Fruit fly (Drosophila melanogaster) whole organism, embryonic: ENCODE results near the gene CG6415.

Experiments
- Antp ChIP-seq: fragments of 200-800 bp; sonication (Bioruptor generic); optimal IDR thresholded peaks from 3 replicates; lab custom pipeline; 2016; ENCODE audit warnings: missing biosample characterization, missing genetic modification characterization
- B-H1 ChIP-seq: fragments of 200-800 bp; sonication (Bioruptor generic); IDR thresholded peaks from 3 replicates; pipeline ENCODE4 v1.3.6; 2022; ENCODE audit warnings: missing biosample characterization, missing genetic modification characterization
- C15 ChIP-seq: fragments of 200-800 bp; sonication (Bioruptor generic); IDR thresholded peaks from 3 replicates; pipeline ENCODE4 v1.3.6; 2022; ENCODE audit warnings: missing biosample characterization, missing genetic modification characterization
- CG10321 ChIP-seq: fragments of 200-800 bp; sonication (Bioruptor generic); IDR thresholded peaks from 2 replicates; pipeline ENCODE4 v1.3.6; 2022; ENCODE audit warnings: missing biosample characterization, missing genetic modification characterization
- CG11093 ChIP-seq: fragments of 200-800 bp; sonication (Bioruptor generic); IDR thresholded peaks from 3 replicates; pipeline ENCODE4 v1.3.6; 2022; ENCODE audit warnings: missing biosample characterization, missing genetic modification characterization
- CG12071 ChIP-seq: fragments of 200-800 bp; sonication (Bioruptor generic); optimal IDR thresholded peaks from 3 replicates; lab custom pipeline; 2018; ENCODE audit warnings: missing biosample characterization, mild to moderate bottlenecking, missing genetic modification characterization
- CG12391 ChIP-seq: fragments of 200-800 bp; sonication (Bioruptor generic); optimal IDR thresholded peaks from 3 replicates; lab custom pipeline; 2018; ENCODE audit warnings: missing biosample characterization, mild to moderate bottlenecking, missing genetic modification characterization, moderate library complexity
- CG12942 ChIP-seq: fragments of 200-800 bp; sonication (Bioruptor generic); optimal IDR thresholded peaks from 3 replicates; lab custom pipeline; 2016; ENCODE audit warnings: missing biosample characterization, missing genetic modification characterization
- CG13296 ChIP-seq: fragments of 200-800 bp; sonication (Bioruptor generic); optimal IDR thresholded peaks from 3 replicates; lab custom pipeline; 2018; ENCODE audit warnings: missing biosample characterization, mild to moderate bottlenecking, missing genetic modification characterization
- CG14441 ChIP-seq: fragments of 200-800 bp; sonication (Bioruptor generic); IDR thresholded peaks from 2 replicates; pipeline ENCODE4 v1.3.6; 2022; ENCODE audit warnings: missing biosample characterization, missing genetic modification characterization
- CG14710 ChIP-seq: fragments of 200-800 bp; sonication (Bioruptor generic); optimal IDR thresholded peaks from 3 replicates; lab custom pipeline; 2019; ENCODE audit warnings: missing biosample characterization, mild to moderate bottlenecking, missing genetic modification characterization, moderate library complexity
- CG14860 ChIP-seq: fragments of 200-800 bp; sonication (Bioruptor generic); IDR thresholded peaks from 3 replicates; pipeline ENCODE4 v1.3.6; 2022; ENCODE audit warnings: missing biosample characterization, missing genetic modification characterization; ENCODE audit not compliant: partially characterized antibody
- CG15073 ChIP-seq: fragments of 200-800 bp; sonication (Bioruptor generic); optimal IDR thresholded peaks from 2 replicates; lab custom pipeline; 2016; ENCODE audit warnings: missing biosample characterization, missing genetic modification characterization
- CG17186 ChIP-seq: fragments of 200-800 bp; sonication (Bioruptor generic); optimal IDR thresholded peaks from 3 replicates; lab custom pipeline; 2017; ENCODE audit warnings: missing biosample characterization, missing genetic modification reagents, missing genetic modification characterization
- CG17912 ChIP-seq: fragments of 200-800 bp; sonication (Bioruptor generic); optimal IDR thresholded peaks from 2 replicates; lab custom pipeline; 2018; ENCODE audit warnings: missing biosample characterization, mild to moderate bottlenecking, missing genetic modification characterization
- CG1792 ChIP-seq: fragments of 200-800 bp; sonication (Bioruptor generic); optimal IDR thresholded peaks from 2 replicates; lab custom pipeline; 2016; ENCODE audit warnings: missing biosample characterization, missing genetic modification characterization
- CG18476 ChIP-seq: fragments of 200-800 bp; sonication (Bioruptor generic); optimal IDR thresholded peaks from 2 replicates; lab custom pipeline; 2016; ENCODE audit warnings: missing biosample characterization, mild to moderate bottlenecking, missing genetic modification characterization
- CG18764 ChIP-seq: fragments of 200-800 bp; sonication (Bioruptor generic); optimal IDR thresholded peaks from 3 replicates; lab custom pipeline; 2016; ENCODE audit warnings: missing biosample characterization, missing genetic modification characterization
- CG32772 ChIP-seq: fragments of 200-800 bp; sonication (Bioruptor generic); IDR thresholded peaks from 2 replicates; pipeline ENCODE4 v1.3.6; 2022; ENCODE audit warnings: missing biosample characterization, missing genetic modification characterization
- CG43689 ChIP-seq: fragments of 200-800 bp; sonication (Bioruptor generic); IDR thresholded peaks from 2 replicates; pipeline ENCODE4 v1.3.6; 2022; ENCODE audit warnings: missing biosample characterization, missing genetic modification characterization
- CG8089 ChIP-seq: fragments of 200-800 bp; sonication (Bioruptor generic); optimal IDR thresholded peaks from 3 replicates; lab custom pipeline; 2016; ENCODE audit warnings: missing biosample characterization, missing genetic modification characterization
- CG8290 ChIP-seq, 3 experiments: fragments of 200-800 bp; sonication (Bioruptor generic); optimal IDR thresholded peaks; 2 replicates each; lab custom pipeline; 2016 to 2019; ENCODE audit warnings: missing biosample characterization in 3 of 3, missing genetic modification characterization in 3 of 3, mild to moderate bottlenecking in 2 of 3, moderate library complexity in 1 of 3
- CG8478 ChIP-seq: fragments of >200 bp; optimal IDR thresholded peaks from 2 replicates; lab custom pipeline; 2018
- CG9215 ChIP-seq: fragments of 200-800 bp; sonication (Bioruptor generic); IDR thresholded peaks from 2 replicates; pipeline ENCODE4 v1.3.6; 2022; ENCODE audit warnings: missing biosample characterization, missing genetic modification characterization
- D19A ChIP-seq: fragments of 200-800 bp; optimal IDR thresholded peaks from 3 replicates; lab custom pipeline; 2019; ENCODE audit warnings: missing biosample characterization, mild to moderate bottlenecking, missing genetic modification characterization, moderate library complexity
- Deaf1 ChIP-seq: fragments of 200-800 bp; optimal IDR thresholded peaks from 3 replicates; lab custom pipeline; 2019; ENCODE audit warnings: missing biosample characterization, mild to moderate bottlenecking, missing genetic modification characterization, moderate library complexity
- E2f1 ChIP-seq: fragments of 200-800 bp; sonication (Bioruptor generic); IDR thresholded peaks from 2 replicates; pipeline ENCODE4 v1.3.6; 2022; ENCODE audit warnings: missing biosample characterization, missing genetic modification characterization
- Ets65A ChIP-seq: fragments of 200-800 bp; sonication (Bioruptor generic); peaks from one replicate; lab custom pipeline; 2016; ENCODE audit warnings: missing biosample characterization, missing genetic modification characterization
- Gug ChIP-seq: fragments of 200-800 bp; sonication (Bioruptor generic); IDR thresholded peaks from 4 replicates; pipeline ENCODE4 v1.3.6; 2022; ENCODE audit warnings: missing biosample characterization, missing genetic modification characterization
- H15 ChIP-seq: fragments of 200-800 bp; sonication (Bioruptor generic); IDR thresholded peaks from 3 replicates; pipeline ENCODE4 v1.3.6; 2022; ENCODE audit warnings: missing biosample characterization, missing genetic modification characterization
- Hmx ChIP-seq: fragments of 200-800 bp; sonication (Bioruptor generic); optimal IDR thresholded peaks from 2 replicates; lab custom pipeline; 2016; ENCODE audit warnings: missing biosample characterization, missing genetic modification characterization
- Hr78 ChIP-seq, 2 experiments: fragments of 200-800 bp in 1 of 2; fragments of >200 bp in 1 of 2; sonication (Bioruptor generic) in 1 of 2; optimal IDR thresholded peaks; 2 replicates each; lab custom pipeline; 2017 to 2019; ENCODE audit warnings: missing biosample characterization in 2 of 2, missing genetic modification characterization in 2 of 2, mild to moderate bottlenecking in 1 of 2, moderate library complexity in 1 of 2
- Scr ChIP-seq: fragments of 200-800 bp; sonication (Bioruptor generic); IDR thresholded peaks from 2 replicates; pipeline ENCODE4 v1.3.6; 2022; ENCODE audit warnings: missing biosample characterization, missing genetic modification characterization; ENCODE audit not compliant: partially characterized antibody
- Spps ChIP-seq: fragments of 200-800 bp; sonication (Bioruptor generic); optimal IDR thresholded peaks from 2 replicates; lab custom pipeline; 2018; ENCODE audit warnings: missing biosample characterization, mild to moderate bottlenecking, missing genetic modification characterization
- YL-1 ChIP-seq: fragments of 200-800 bp; sonication (Bioruptor generic); optimal IDR thresholded peaks from 3 replicates; lab custom pipeline; 2017; ENCODE audit warnings: missing biosample characterization, mild to moderate bottlenecking, missing genetic modification characterization
- aop ChIP-seq: fragments of 200-800 bp; sonication (Bioruptor generic); IDR thresholded peaks from 2 replicates; pipeline ENCODE4 v1.3.6; 2022; ENCODE audit warnings: missing biosample characterization, missing genetic modification characterization
- az2 ChIP-seq: fragments of 200-800 bp; sonication (Bioruptor generic); optimal IDR thresholded peaks from 3 replicates; lab custom pipeline; 2016; ENCODE audit warnings: missing biosample characterization, missing genetic modification characterization
- bab2 ChIP-seq: fragments of 200-800 bp; sonication (Bioruptor generic); optimal IDR thresholded peaks from 2 replicates; lab custom pipeline; 2016; ENCODE audit warnings: missing biosample characterization, missing genetic modification characterization
- corto ChIP-seq: fragments of 200-800 bp; sonication (Bioruptor generic); optimal IDR thresholded peaks from 2 replicates; lab custom pipeline; 2016; ENCODE audit warnings: missing biosample characterization, mild to moderate bottlenecking, missing genetic modification characterization, moderate library complexity
- croc ChIP-seq: fragments of 200-800 bp; sonication (Bioruptor generic); conservative IDR thresholded peaks from 3 replicates; pipeline ENCODE4 v1.3.6; 2022; ENCODE audit warnings: missing biosample characterization, missing genetic modification characterization
- crol ChIP-seq: fragments of 200-800 bp; sonication (Bioruptor generic); IDR thresholded peaks from 2 replicates; pipeline ENCODE4 v1.3.6; 2022; ENCODE audit warnings: missing biosample characterization, missing genetic modification characterization
- disco-r ChIP-seq: fragments of 200-800 bp; sonication (Bioruptor generic); optimal IDR thresholded peaks from 2 replicates; lab custom pipeline; 2016; ENCODE audit warnings: missing biosample characterization, missing genetic modification characterization
- en ChIP-seq: fragments of 200-800 bp; sonication (Bioruptor generic); optimal IDR thresholded peaks from 2 replicates; lab custom pipeline; 2016; ENCODE audit warnings: missing biosample characterization, missing genetic modification characterization
- fd102C ChIP-seq: fragments of 200-800 bp; sonication (Bioruptor generic); optimal IDR thresholded peaks from 2 replicates; lab custom pipeline; 2018; ENCODE audit warnings: missing biosample characterization, mild to moderate bottlenecking, missing genetic modification characterization, moderate library complexity
- gsb-n ChIP-seq: fragments of 200-800 bp; sonication (Bioruptor generic); optimal IDR thresholded peaks from 3 replicates; lab custom pipeline; 2018; ENCODE audit warnings: missing biosample characterization, mild to moderate bottlenecking, missing genetic modification characterization
- ham ChIP-seq: fragments of 200-800 bp; sonication (Bioruptor generic); IDR thresholded peaks from 2 replicates; pipeline ENCODE4 v1.3.6; 2022; ENCODE audit warnings: missing biosample characterization, missing genetic modification characterization
- p53 ChIP-seq: fragments of 200-800 bp; sonication (Bioruptor generic); optimal IDR thresholded peaks from 2 replicates; lab custom pipeline; 2016; ENCODE audit warnings: missing biosample characterization, missing genetic modification characterization
- sr ChIP-seq: fragments of 200-800 bp; sonication (Bioruptor generic); IDR thresholded peaks from 3 replicates; pipeline ENCODE4 v1.3.6; 2022; ENCODE audit warnings: missing biosample characterization, missing genetic modification characterization
- tap ChIP-seq: fragments of 200-800 bp; optimal IDR thresholded peaks from 3 replicates; lab custom pipeline; 2019; ENCODE audit warnings: missing biosample characterization, mild to moderate bottlenecking, missing genetic modification characterization, moderate library complexity
- trem ChIP-seq: fragments of 200-800 bp; optimal IDR thresholded peaks from 3 replicates; lab custom pipeline; 2019; ENCODE audit warnings: missing biosample characterization, mild to moderate bottlenecking, missing genetic modification characterization, moderate library complexity
- ttk ChIP-seq: fragments of 200-800 bp; sonication (Bioruptor generic); IDR thresholded peaks from 2 replicates; pipeline ENCODE4 v2.1.2; 2022; ENCODE audit warnings: missing biosample characterization, missing genetic modification characterization
- wdn ChIP-seq: fragments of 200-800 bp; sonication (Bioruptor generic); IDR thresholded peaks from 2 replicates; pipeline ENCODE4 v1.3.6; 2022; ENCODE audit warnings: missing biosample characterization, missing genetic modification characterization

Gene CG6415

dm6 chr2L:10732343-10732808 lies 29.0 kb downstream of the CG6415 start, which contains the start of the genes EMC3 and Dpy-30L1 (continued):
- peak; percentile 18 for TF ChIP-seq CG18764 (GFP tag; lab: Kevin White, UChicago)
- peak; percentile 92 for TF ChIP-seq Ets65A
- no peak for TF ChIP-seq E2f1 (GFP tag; lab: Robert Waterston, UW)
- TF ChIP-seq CG1792 (GFP tag; lab: Kevin White, UChicago), result peak; percentile 28
- no peak for TF ChIP-seq tap (tag; lab: Kevin White, UChicago)
- TF ChIP-seq bab2 (GFP tag; lab: Kevin White, UChicago), result peak; percentile 40
- TF ChIP-seq az2, result peak; percentile 49
- no peak for TF ChIP-seq Spps (tag; lab: Kevin White, UChicago)
- TF ChIP-seq wdn, result no peak
- no peak for TF ChIP-seq CG18476
- TF ChIP-seq disco-r (GFP tag; lab: Kevin White, UChicago), result peak; percentile 18
- TF ChIP-seq CG15073, result no peak
- no peak for TF ChIP-seq ttk (GFP tag; lab: Robert Waterston, UW)
- peak; percentile 72 for TF ChIP-seq trem (tag; lab: Kevin White, UChicago)
- TF ChIP-seq YL-1, result peak; percentile 88
- no peak for TF ChIP-seq p53 (GFP tag; lab: Kevin White, UChicago)
- TF ChIP-seq CG8290 (GFP tag; optimal IDR thresholded peaks at IDR 0.05; lab: Kevin White, UChicago), result no peak
- no peak for TF ChIP-seq CG8290 (tag; optimal IDR thresholded peaks at IDR 0.05; lab: Kevin White, UChicago)
- no peak for TF ChIP-seq fd102C (GFP tag; lab: Kevin White, UChicago)
- no peak for TF ChIP-seq croc
- no peak for TF ChIP-seq CG17912 (GFP tag; lab: Kevin White, UChicago)
- peak; percentile 86 for TF ChIP-seq CG14860 (GFP tag; lab: Robert Waterston, UW)
- TF ChIP-seq aop (GFP tag; lab: Robert Waterston, UW), result no peak
- peak; percentile 92 for TF ChIP-seq Scr (GFP tag; lab: Robert Waterston, UW)
- TF ChIP-seq CG17186 (GFP tag; lab: Kevin White, UChicago), result peak; percentile 77
- no peak for TF ChIP-seq B-H1
- TF ChIP-seq corto (GFP tag; lab: Kevin White, UChicago), result no peak
- no peak for TF ChIP-seq CG43689 (GFP tag; lab: Robert Waterston, UW)
- TF ChIP-seq sr (GFP tag; lab: Robert Waterston, UW), result no peak
- no peak for TF ChIP-seq H15
- TF ChIP-seq CG10321 (GFP tag; lab: Robert Waterston, UW), result no peak
- TF ChIP-seq C15 (GFP tag; lab: Robert Waterston, UW), result no peak
- peak; percentile 32 for TF ChIP-seq CG12942 (GFP tag; lab: Kevin White, UChicago)
- no peak for TF ChIP-seq ham (GFP tag; lab: Robert Waterston, UW)
- TF ChIP-seq Hr78 (GFP tag; optimal IDR thresholded peaks at IDR 0.05; lab: Kevin White, UChicago), result no peak
- no peak for TF ChIP-seq Hmx (GFP tag; lab: Kevin White, UChicago)
- no peak for TF ChIP-seq gsb-n (tag; lab: Kevin White, UChicago)
- peak; percentile 53; the same call in 1 of the 2 replicates for TF ChIP-seq CG14441 (GFP tag; lab: Robert Waterston, UW)
- TF ChIP-seq en, result no peak
- TF ChIP-seq CG11093 (GFP tag; lab: Robert Waterston, UW), result no peak
- no peak for TF ChIP-seq Gug (GFP tag; lab: Robert Waterston, UW)
- TF ChIP-seq CG8478 (lab: Kevin White, UChicago), result no peak
- TF ChIP-seq crol (GFP tag; lab: Robert Waterston, UW), result no peak
- TF ChIP-seq CG14710, result peak; percentile 85
- TF ChIP-seq CG13296 (GFP tag; lab: Kevin White, UChicago), result no peak
- TF ChIP-seq CG9215 (GFP tag; lab: Robert Waterston, UW), result peak; percentile 49; the same call in 1 of the 2 replicates
- no peak for TF ChIP-seq CG12071
- TF ChIP-seq D19A (tag; lab: Kevin White, UChicago), result no peak
- peak; percentile 78 for TF ChIP-seq CG12391 (tag; lab: Kevin White, UChicago)
- no peak for TF ChIP-seq Deaf1 (tag; lab: Kevin White, UChicago)
- TF ChIP-seq CG32772, result no peak
- TF ChIP-seq CG8089 (GFP tag; lab: Kevin White, UChicago), result no peak
- peak; percentile 57 for TF ChIP-seq Antp (GFP tag; lab: Kevin White, UChicago)
